Fruit fly (Drosophila melanogaster) whole organism, embryonic: ENCODE measurements around the gene CG6041.

Source experiments
- Adf1 ChIP-seq: fragments of 200-800 bp; sonication (Bioruptor generic); IDR thresholded peaks from 2 replicates; pipeline ENCODE4 v1.3.6; 2022; ENCODE audit warnings: missing biosample characterization, missing genetic modification characterization
- CG10565 ChIP-seq: fragments of 200-800 bp; sonication (Bioruptor generic); optimal IDR thresholded peaks from 3 replicates; lab custom pipeline; 2016; ENCODE audit warnings: missing biosample characterization, mild to moderate bottlenecking, missing genetic modification characterization
- CG11723 ChIP-seq: fragments of 200-800 bp; sonication (Bioruptor generic); optimal IDR thresholded peaks from 2 replicates; lab custom pipeline; 2017; ENCODE audit warnings: missing biosample characterization, mild to moderate bottlenecking, missing genetic modification characterization
- CG12391 ChIP-seq: fragments of 200-800 bp; sonication (Bioruptor generic); optimal IDR thresholded peaks from 3 replicates; lab custom pipeline; 2018; ENCODE audit warnings: missing biosample characterization, mild to moderate bottlenecking, missing genetic modification characterization, moderate library complexity
- CG14710 ChIP-seq: fragments of 200-800 bp; sonication (Bioruptor generic); optimal IDR thresholded peaks from 3 replicates; lab custom pipeline; 2019; ENCODE audit warnings: missing biosample characterization, mild to moderate bottlenecking, missing genetic modification characterization, moderate library complexity
- CG15073 ChIP-seq: fragments of 200-800 bp; sonication (Bioruptor generic); optimal IDR thresholded peaks from 2 replicates; lab custom pipeline; 2016; ENCODE audit warnings: missing biosample characterization, missing genetic modification characterization
- CG15601 ChIP-seq: fragments of 200-800 bp; sonication (Bioruptor generic); optimal IDR thresholded peaks from 3 replicates; lab custom pipeline; 2019; ENCODE audit warnings: missing biosample characterization, mild to moderate bottlenecking, missing genetic modification characterization, moderate library complexity
- CG18619 ChIP-seq: fragments of 200-800 bp; sonication (Bioruptor generic); optimal IDR thresholded peaks from 3 replicates; lab custom pipeline; 2017; ENCODE audit warnings: missing biosample characterization, mild to moderate bottlenecking, missing genetic modification characterization
- CG2116 ChIP-seq: fragments of 200-800 bp; sonication (Bioruptor generic); optimal IDR thresholded peaks from 3 replicates; lab custom pipeline; 2018; ENCODE audit warnings: missing biosample characterization, mild to moderate bottlenecking, missing genetic modification characterization
- CG33557 ChIP-seq: fragments of 200-800 bp; sonication (Bioruptor generic); optimal IDR thresholded peaks from 2 replicates; lab custom pipeline; 2019; ENCODE audit warnings: missing biosample characterization, mild to moderate bottlenecking, missing genetic modification characterization, moderate library complexity
- CG4424 ChIP-seq: fragments of 200-800 bp; sonication (Bioruptor generic); optimal IDR thresholded peaks from 3 replicates; lab custom pipeline; 2016; ENCODE audit warnings: missing biosample characterization, missing genetic modification characterization
- CG4707 ChIP-seq: fragments of 200-800 bp; sonication (Bioruptor generic); optimal IDR thresholded peaks from 2 replicates; lab custom pipeline; 2018; ENCODE audit warnings: missing biosample characterization, mild to moderate bottlenecking, missing genetic modification characterization, moderate library complexity
- CG6272 ChIP-seq: fragments of 200-800 bp; sonication (Bioruptor generic); IDR thresholded peaks from 2 replicates; pipeline ENCODE4 v1.3.6; 2022; ENCODE audit warnings: missing biosample characterization, missing genetic modification characterization
- CG8089 ChIP-seq: fragments of 200-800 bp; sonication (Bioruptor generic); optimal IDR thresholded peaks from 3 replicates; lab custom pipeline; 2016; ENCODE audit warnings: missing biosample characterization, missing genetic modification characterization
- CG8290 ChIP-seq, 3 experiments: fragments of 200-800 bp; sonication (Bioruptor generic); optimal IDR thresholded peaks; 2 replicates each; lab custom pipeline; 2016 to 2019; ENCODE audit warnings: missing biosample characterization in 3 of 3, missing genetic modification characterization in 3 of 3, mild to moderate bottlenecking in 2 of 3, moderate library complexity in 1 of 3
- CHES-1-like ChIP-seq: fragments of 200-800 bp; sonication (Bioruptor generic); optimal IDR thresholded peaks from 2 replicates; lab custom pipeline; 2016; ENCODE audit warnings: missing biosample characterization, missing genetic modification characterization
- CTCF ChIP-seq: fragments of 200-800 bp; sonication (Bioruptor generic); optimal IDR thresholded peaks from 2 replicates; lab custom pipeline; 2017; ENCODE audit warnings: missing biosample characterization, mild to moderate bottlenecking, missing genetic modification characterization, moderate library complexity
- Fer1 ChIP-seq: fragments of 200-800 bp; sonication (Bioruptor generic); optimal IDR thresholded peaks from 2 replicates; lab custom pipeline; 2017; ENCODE audit warnings: missing biosample characterization, mild to moderate bottlenecking, missing genetic modification characterization
- H15 ChIP-seq: fragments of 200-800 bp; sonication (Bioruptor generic); IDR thresholded peaks from 3 replicates; pipeline ENCODE4 v1.3.6; 2022; ENCODE audit warnings: missing biosample characterization, missing genetic modification characterization
- HLH4C ChIP-seq: fragments of 200-800 bp; sonication (Bioruptor generic); IDR thresholded peaks from 3 replicates; pipeline ENCODE4 v1.3.6; 2022; ENCODE audit warnings: missing biosample characterization, missing genetic modification characterization; ENCODE audit not compliant: partially characterized antibody
- Hsf ChIP-seq: fragments of 200-800 bp; sonication (Bioruptor generic); optimal IDR thresholded peaks from 3 replicates; lab custom pipeline; 2016; ENCODE audit warnings: missing biosample characterization, missing genetic modification characterization
- Jarid2 ChIP-seq: fragments of 200-800 bp; sonication (Bioruptor generic); optimal IDR thresholded peaks from 3 replicates; lab custom pipeline; 2017; ENCODE audit warnings: mild to moderate bottlenecking, missing biosample characterization, missing genetic modification reagents, missing genetic modification characterization
- NC2α ChIP-seq: fragments of 200-800 bp; sonication (Bioruptor generic); optimal IDR thresholded peaks from 2 replicates; lab custom pipeline; 2016; ENCODE audit warnings: missing biosample characterization, missing genetic modification characterization
- Pdp1 ChIP-seq, 2 experiments: fragments of 200-800 bp; sonication (Bioruptor generic); optimal IDR thresholded peaks; 3 replicates each; lab custom pipeline; 2016; ENCODE audit warnings: missing biosample characterization in 2 of 2, missing genetic modification characterization in 2 of 2, mild to moderate bottlenecking in 1 of 2, moderate library complexity in 1 of 2
- Ptx1 ChIP-seq: fragments of 200-800 bp; sonication (Bioruptor generic); IDR thresholded peaks from 2 replicates; pipeline ENCODE4 v1.3.6; 2022; ENCODE audit warnings: missing biosample characterization, missing genetic modification characterization
- Ravus ChIP-seq: fragments of 200-800 bp; sonication (Bioruptor generic); IDR thresholded peaks from 2 replicates; pipeline ENCODE4 v1.3.6; 2022; ENCODE audit warnings: missing biosample characterization, missing genetic modification characterization
- Rfx ChIP-seq: fragments of 200-800 bp; sonication (Bioruptor generic); IDR thresholded peaks from 2 replicates; pipeline ENCODE4 v1.3.6; 2022; ENCODE audit warnings: missing biosample characterization, missing genetic modification characterization
- Rx ChIP-seq: fragments of 200-800 bp; sonication (Bioruptor generic); IDR thresholded peaks from 2 replicates; pipeline ENCODE4 v1.3.6; 2022; ENCODE audit warnings: missing biosample characterization, missing genetic modification characterization
- Sry-β ChIP-seq: fragments of 200-800 bp; sonication (Bioruptor generic); optimal IDR thresholded peaks from 2 replicates; lab custom pipeline; 2018; ENCODE audit warnings: missing biosample characterization, mild to moderate bottlenecking, missing genetic modification characterization, moderate library complexity
- Stat92E ChIP-seq, 3 experiments: fragments of >200 bp in 2 of 3; fragments of 200-800 bp in 1 of 3; sonication (Bioruptor generic) in 1 of 3; optimal IDR thresholded peaks; 2 replicates each; lab custom pipeline; 2017 to 2019; ENCODE audit warnings: missing biosample characterization in 3 of 3, missing genetic modification characterization in 3 of 3, mild to moderate bottlenecking in 1 of 3, moderate library complexity in 1 of 3
- Tbp ChIP-seq: fragments of >200 bp; optimal IDR thresholded peaks from 2 replicates; lab custom pipeline; 2018; ENCODE audit warnings: missing biosample characterization, missing genetic modification characterization
- Trl ChIP-seq, 3 experiments: fragments of >200 bp in 2 of 3; fragments of 200-800 bp in 1 of 3; sonication (Bioruptor generic) in 1 of 3; optimal IDR thresholded peaks; 2 replicates in 1 of 3; 3 replicates in 2 of 3; lab custom pipeline; 2016 to 2017; ENCODE audit warnings: missing biosample characterization in 1 of 3, missing genetic modification characterization in 1 of 3
- bbx ChIP-seq: fragments of 200-800 bp; sonication (Bioruptor generic); IDR thresholded peaks from 2 replicates; pipeline ENCODE4 v1.3.6; 2022; ENCODE audit warnings: missing biosample characterization, missing genetic modification characterization; ENCODE audit not compliant: partially characterized antibody
- cato ChIP-seq: fragments of 200-800 bp; sonication (Bioruptor generic); optimal IDR thresholded peaks from 2 replicates; lab custom pipeline; 2016; ENCODE audit warnings: missing biosample characterization, missing genetic modification characterization, borderline replicate concordance
- corto ChIP-seq: fragments of 200-800 bp; sonication (Bioruptor generic); optimal IDR thresholded peaks from 2 replicates; lab custom pipeline; 2016; ENCODE audit warnings: missing biosample characterization, mild to moderate bottlenecking, missing genetic modification characterization, moderate library complexity
- dpn ChIP-seq, 2 experiments: fragments of 200-800 bp; sonication (Bioruptor generic); optimal IDR thresholded peaks; 3 replicates each; lab custom pipeline; 2016; ENCODE audit warnings: missing biosample characterization in 2 of 2, missing genetic modification characterization in 2 of 2
- dysf ChIP-seq: fragments of 200-800 bp; sonication (Bioruptor generic); IDR thresholded peaks from 3 replicates; pipeline ENCODE4 v1.3.6; 2022; ENCODE audit warnings: missing biosample characterization, missing genetic modification characterization
- gcm ChIP-seq: fragments of 200-800 bp; sonication (Bioruptor generic); optimal IDR thresholded peaks from 2 replicates; lab custom pipeline; 2019; ENCODE audit warnings: missing biosample characterization, mild to moderate bottlenecking, missing genetic modification characterization, moderate library complexity
- jigr1 ChIP-seq: fragments of 200-800 bp; sonication (Bioruptor generic); IDR thresholded peaks from 3 replicates; pipeline ENCODE4 v1.3.6; 2022; ENCODE audit warnings: missing biosample characterization, missing genetic modification characterization
- mld ChIP-seq: fragments of 200-800 bp; sonication (Bioruptor generic); IDR thresholded peaks from 3 replicates; pipeline ENCODE4 v1.3.6; 2022; ENCODE audit warnings: missing biosample characterization, missing genetic modification characterization; ENCODE audit not compliant: partially characterized antibody
- pho ChIP-seq: fragments of 200-800 bp; sonication (Bioruptor generic); optimal IDR thresholded peaks from 2 replicates; lab custom pipeline; 2016; ENCODE audit warnings: missing biosample characterization, missing genetic modification characterization
- sim ChIP-seq: fragments of 200-800 bp; sonication (Bioruptor generic); IDR thresholded peaks from 2 replicates; pipeline ENCODE4 v1.3.6; 2022; ENCODE audit warnings: missing biosample characterization, missing genetic modification characterization
- sisA ChIP-seq: fragments of 200-800 bp; sonication (Bioruptor generic); IDR thresholded peaks from 2 replicates; pipeline ENCODE4 v1.3.6; 2022; ENCODE audit warnings: missing biosample characterization, missing genetic modification characterization
- sna ChIP-seq: fragments of 200-800 bp; sonication (Bioruptor generic); IDR thresholded peaks from 2 replicates; pipeline ENCODE4 v1.3.6; 2022; ENCODE audit warnings: missing biosample characterization, missing genetic modification characterization; ENCODE audit not compliant: partially characterized antibody
- trem ChIP-seq: fragments of 200-800 bp; optimal IDR thresholded peaks from 3 replicates; lab custom pipeline; 2019; ENCODE audit warnings: missing biosample characterization, mild to moderate bottlenecking, missing genetic modification characterization, moderate library complexity
- vfl ChIP-seq: fragments of 200-800 bp; sonication (Bioruptor generic); optimal IDR thresholded peaks from 2 replicates; lab custom pipeline; 2016; ENCODE audit warnings: missing biosample characterization, missing genetic modification characterization
- wdn ChIP-seq: fragments of 200-800 bp; sonication (Bioruptor generic); IDR thresholded peaks from 2 replicates; pipeline ENCODE4 v1.3.6; 2022; ENCODE audit warnings: missing biosample characterization, missing genetic modification characterization
- zen ChIP-seq: fragments of 200-800 bp; sonication (Bioruptor generic); optimal IDR thresholded peaks from 3 replicates; lab custom pipeline; 2018; ENCODE audit warnings: missing biosample characterization, mild to moderate bottlenecking, missing genetic modification characterization, moderate library complexity

Gene CG6041

dm6 chrX:5969860-5970665 lies 22.1 kb downstream of the CG6041 start (continued):
- TF ChIP-seq Pdp1 (GFP tag; optimal IDR thresholded peaks at IDR 0.05; lab: Kevin White, UChicago) (peak in 1 of 2 experiments; percentile 15), Ptx1 (GFP tag; lab: Robert Waterston, UW) (peak; percentile 32), bbx (GFP tag; lab: Robert Waterston, UW) (0 out of 2 replicates have a peak, but pooled peaks have one; percentile 6), cato (GFP tag; lab: Kevin White, UChicago) (no peak), trem (tag; lab: Kevin White, UChicago) (no peak), H15 (GFP tag; lab: Robert Waterston, UW) (no peak), Ravus (GFP tag; lab: Robert Waterston, UW) (no peak), pho (GFP tag; lab: Kevin White, UChicago) (peak; percentile 41), NC2α (no peak), jigr1 (no peak), CG15073 (GFP tag; lab: Kevin White, UChicago) (no peak), corto (GFP tag; lab: Kevin White, UChicago) (no peak), Tbp (GFP tag; lab: Kevin White, UChicago) (no peak), CG4707 (GFP tag; lab: Kevin White, UChicago) (no peak), dysf (GFP tag; lab: Robert Waterston, UW) (peak; percentile 57), CTCF (GFP tag; lab: Kevin White, UChicago) (no peak), CG4424 (GFP tag; lab: Kevin White, UChicago) (peak; percentile 42), CG8089 (no peak), Jarid2 (GFP tag; lab: Kevin White, UChicago) (peak; percentile 5), vfl (GFP tag; lab: Kevin White, UChicago) (no peak), CG12391 (tag; lab: Kevin White, UChicago) (peak; percentile 43), Stat92E (GFP tag; optimal IDR thresholded peaks at IDR 0.05; lab: Kevin White, UChicago) (no peak), dpn (GFP tag; optimal IDR thresholded peaks at IDR 0.05; lab: Kevin White, UChicago) (peak in 1 of 2 experiments; percentile 28), Rx (GFP tag; lab: Robert Waterston, UW) (peak; percentile 27; the same call in 1 of the 2 replicates), sim (GFP tag; lab: Robert Waterston, UW) (peak; percentile 21; the same call in 1 of the 2 replicates), sna (GFP tag; lab: Robert Waterston, UW) (no peak), CG8290 (GFP tag; optimal IDR thresholded peaks at IDR 0.05; lab: Kevin White, UChicago) (peak; percentile 41), CG8290 (tag; optimal IDR thresholded peaks at IDR 0.05; lab: Kevin White, UChicago) (no peak), CG33557 (GFP tag; lab: Kevin White, UChicago) (peak; percentile 11), mld (GFP tag; lab: Robert Waterston, UW) (no peak), gcm (GFP tag; lab: Kevin White, UChicago) (no peak), CG14710 (tag; lab: Kevin White, UChicago) (peak; percentile 45), Hsf (peak; percentile 35), CG15601 (peak; percentile 22), CG18619 (GFP tag; lab: Kevin White, UChicago) (peak; percentile 50), Trl (optimal IDR thresholded peaks at IDR 0.05; lab: Kevin White, UChicago) (no peak), Trl (GFP tag; optimal IDR thresholded peaks at IDR 0.05; lab: Kevin White, UChicago) (no peak), CG2116 (GFP tag; lab: Kevin White, UChicago) (no peak), wdn (GFP tag; lab: Robert Waterston, UW) (no peak), HLH4C (GFP tag; lab: Robert Waterston, UW) (no peak), CG11723 (GFP tag; lab: Kevin White, UChicago) (no peak), zen (tag; lab: Kevin White, UChicago) (no peak), Adf1 (GFP tag; lab: Robert Waterston, UW) (no peak), CG6272 (0 out of 2 replicates have a peak, but pooled peaks have one; percentile 17), CG10565 (GFP tag; lab: Kevin White, UChicago) (no peak), sisA (GFP tag; lab: Robert Waterston, UW) (peak; percentile 42; the same call in 1 of the 2 replicates), Sry-β (GFP tag; lab: Kevin White, UChicago) (no peak), Fer1 (peak; percentile 28), CHES-1-like (GFP tag; lab: Kevin White, UChicago) (no peak), Rfx (GFP tag; lab: Robert Waterston, UW) (peak; percentile 44)
